Worm (Caenorhabditis elegans): ENCODE data around the gene srw-97.
"Not testable (repeated sequence)": the region's sequence is repeated elsewhere in the genome, so short reads cannot be mapped to it uniquely, and the experiment has no call there.

The srw-97 gene

ce11 chrII:1640496-1640895, 28.3 kb downstream of the srw-97 start, which contains the start of gene srh-72:
TSS of gene srh-72 (minus strand) at chrII:1640596.
- TF ChIP-seq ztf-4 (tag; optimal IDR thresholded peaks at IDR 0.05) (no peak), ama-1 (optimal IDR thresholded peaks at IDR 0.05) (no peak), nfya-1 (tag; optimal IDR thresholded peaks at IDR 0.05; ENCODE audit: insufficient read depth) (no peak), daf-12 (tag; optimal IDR thresholded peaks at IDR 0.05) (no peak), aly-2 (tag; optimal IDR thresholded peaks at IDR 0.05) (no peak), zag-1 (tag; optimal IDR thresholded peaks at IDR 0.05) (no peak)

- TF ChIP-seq tbx-2 (tag; optimal IDR thresholded peaks at IDR 0.05); sea-2 (GFP tag; optimal IDR thresholded peaks at IDR 0.05); ztf-11 (tag; optimal IDR thresholded peaks at IDR 0.05): not testable (repeated sequence)
Measured at ce11 chrII:1636392-1636791, 32.4 kb downstream of the srw-97 start, which contains the start of gene srg-20. TSS of gene srg-20 (plus strand) at chrII:1636692.

DNA sequence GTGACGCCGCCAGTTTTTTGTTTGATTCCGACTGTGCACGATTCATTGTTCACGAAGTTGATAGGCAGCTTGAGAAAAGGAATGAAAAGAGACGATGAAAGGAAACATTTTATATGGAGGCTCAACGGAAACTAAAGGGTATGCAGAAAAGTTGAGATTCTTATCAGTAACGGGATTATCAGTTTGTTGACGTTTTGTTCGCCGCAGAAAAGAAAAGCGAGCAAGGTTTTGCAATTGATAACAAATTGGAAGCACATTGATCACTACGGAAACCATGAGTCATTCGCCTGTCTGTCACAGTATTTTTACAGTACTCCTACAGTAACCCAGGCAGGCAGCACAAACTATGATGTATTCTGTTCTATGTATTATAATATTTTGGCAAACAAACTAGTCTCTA, 32.8 kb downstream of the srw-97 start:
- TF ChIP-seq eor-1 (tag; optimal IDR thresholded peaks at IDR 0.05) (no peak), pqm-1 (tag; optimal IDR thresholded peaks at IDR 0.05) (peak; percentile 47), elt-1 (tag; optimal IDR thresholded peaks at IDR 0.05) (no peak), ceh-28 (tag; optimal IDR thresholded peaks at IDR 0.05) (no peak), unc-62 (GFP tag; optimal IDR thresholded peaks at IDR 0.05) (no peak), nhr-237 (tag; optimal IDR thresholded peaks at IDR 0.05) (no peak), elt-2 (tag; optimal IDR thresholded peaks at IDR 0.05) (peak; percentile 70), mdl-1 (tag; optimal IDR thresholded peaks at IDR 0.05) (no peak)

DNA sequence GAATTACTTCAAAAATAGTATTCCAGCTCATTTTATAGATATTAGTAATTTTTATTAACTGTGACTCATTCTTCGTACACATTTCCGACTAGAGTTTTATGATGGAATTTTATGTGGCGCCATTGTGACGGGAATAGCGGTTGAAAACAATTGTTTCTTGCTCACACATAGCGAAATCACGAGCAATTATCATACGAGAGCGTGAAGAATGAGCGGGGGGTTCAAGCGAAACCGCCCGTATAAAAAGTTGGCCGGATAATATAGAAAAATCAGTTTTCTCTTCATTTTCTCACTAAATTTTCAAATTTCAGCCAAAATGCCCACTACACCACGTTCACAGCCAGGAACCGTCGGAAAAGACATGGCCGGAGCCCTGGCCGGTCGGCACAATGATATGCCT, 35.3 kb downstream of the srw-97 start, which contains the start of gene C08E3.1:
TSS of gene C08E3.1 (plus strand) at position 301 of the 400 bp plus-strand sequence.
- TF ChIP-seq nhr-67, egl-5, lin-39 (tag; optimal IDR thresholded peaks at IDR 0.05): not testable (repeated sequence)

ce11 chrII:1632216-1632615, 36.6 kb downstream of the srw-97 start, which contains the start of gene C08E3.13:
TSS of gene C08E3.13 (minus strand) at chrII:1632316.
- TF ChIP-seq nhr-237, elt-3, zag-1 (tag; optimal IDR thresholded peaks at IDR 0.05): not testable (repeated sequence)

DNA sequence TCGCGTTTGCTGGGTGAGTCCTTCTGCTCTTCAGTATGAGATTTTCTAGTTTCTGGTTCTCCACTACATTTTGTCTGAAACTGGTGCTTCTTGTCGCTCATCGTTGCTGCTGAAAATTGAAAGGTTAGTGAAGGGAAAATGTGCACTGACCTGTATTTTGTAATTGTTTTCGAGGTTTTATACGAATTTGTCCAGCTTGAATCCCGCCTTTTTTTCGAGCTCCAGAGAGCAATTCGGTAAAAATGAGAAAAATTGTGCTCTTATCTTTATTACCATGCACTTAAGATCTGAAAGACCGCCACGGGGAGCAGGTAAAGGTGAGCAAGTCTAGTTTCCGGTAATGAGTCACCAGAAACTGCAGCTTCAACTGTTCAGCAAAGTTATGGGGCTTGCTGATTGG, 41.0 kb downstream of the srw-97 start, which contains the start of gene C08E3.15:
TSS of gene C08E3.15 (minus strand) at position 101 of the 400 bp plus-strand sequence.
- TF ChIP-seq nhr-25 (tag; optimal IDR thresholded peaks at IDR 0.05); unc-62 (GFP tag; optimal IDR thresholded peaks at IDR 0.05); nhr-67 (tag; optimal IDR thresholded peaks at IDR 0.05): not testable (repeated sequence)

DNA sequence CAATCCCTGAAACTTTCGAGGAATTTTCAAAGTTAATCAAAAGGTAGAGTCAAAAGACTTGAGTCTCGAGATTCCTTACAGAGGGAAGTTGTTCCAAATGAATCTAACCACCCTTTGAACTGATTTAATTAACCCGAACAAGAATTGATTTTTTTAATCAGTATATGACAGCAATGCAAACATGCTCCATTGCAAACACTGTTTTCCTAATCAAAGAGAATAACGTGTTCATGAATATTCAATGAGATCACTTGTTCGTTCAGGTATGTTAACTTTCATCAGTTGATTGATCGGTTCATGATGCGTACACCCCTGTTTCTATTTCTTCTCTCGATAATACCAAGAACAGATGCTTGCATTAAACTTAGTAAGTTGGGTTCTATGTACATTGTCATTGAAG, 43.1 kb downstream of the srw-97 start, which contains the start of gene C08E3.14:
TSS of gene C08E3.14 (plus strand) at position 301 of the 400 bp plus-strand sequence.
- TF ChIP-seq daf-12 (tag; optimal IDR thresholded peaks at IDR 0.05) (no peak), nhr-77 (tag; optimal IDR thresholded peaks at IDR 0.05) (no peak), unc-62 (GFP tag; optimal IDR thresholded peaks at IDR 0.05) (no peak), tbx-2 (tag; optimal IDR thresholded peaks at IDR 0.05) (no peak), zag-1 (tag; optimal IDR thresholded peaks at IDR 0.05) (no peak), nhr-43 (tag; optimal IDR thresholded peaks at IDR 0.05; ENCODE audit: poor library complexity, severe bottlenecking) (no peak), fos-1 (tag; optimal IDR thresholded peaks at IDR 0.05) (no peak), lsy-12 (tag; optimal IDR thresholded peaks at IDR 0.05) (no peak), fkh-10 (GFP tag; optimal IDR thresholded peaks at IDR 0.05) (no peak), sea-2 (GFP tag; optimal IDR thresholded peaks at IDR 0.05) (no peak), lin-39 (tag; optimal IDR thresholded peaks at IDR 0.05) (no peak), egl-27 (tag; optimal IDR thresholded peaks at IDR 0.05) (no peak), nhr-23 (tag; optimal IDR thresholded peaks at IDR 0.05) (no peak), hmg-11 (tag; optimal IDR thresholded peaks at IDR 0.05) (no peak), ztf-4 (tag; optimal IDR thresholded peaks at IDR 0.05) (no peak), pqm-1 (tag; optimal IDR thresholded peaks at IDR 0.05) (no peak), egl-5 (tag; optimal IDR thresholded peaks at IDR 0.05) (no peak), unc-39 (tag; optimal IDR thresholded peaks at IDR 0.05) (no peak), ceh-9 (tag; optimal IDR thresholded peaks at IDR 0.05) (no peak), skn-1 (tag; optimal IDR thresholded peaks at IDR 0.05) (no peak)

All from whole organism, L3 larva.